Fruit fly (Drosophila melanogaster) whole organism, embryonic: ENCODE data around the gene CG43163.

Experiments used
- Atf6 ChIP-seq: fragments of 200-800 bp; sonication (Bioruptor generic); IDR thresholded peaks from 2 replicates; pipeline ENCODE4 v1.3.6; 2022; ENCODE audit warnings: missing biosample characterization, missing genetic modification characterization
- Bgb ChIP-seq: fragments of 200-800 bp; sonication (Bioruptor generic); IDR thresholded peaks from 2 replicates; pipeline ENCODE4 v1.3.6; 2022; ENCODE audit warnings: missing biosample characterization, missing genetic modification characterization; ENCODE audit not compliant: partially characterized antibody
- CG10431 ChIP-seq: fragments of 200-800 bp; sonication (Bioruptor generic); optimal IDR thresholded peaks from 3 replicates; lab custom pipeline; 2018; ENCODE audit warnings: missing biosample characterization, mild to moderate bottlenecking, missing genetic modification characterization
- CG11560 ChIP-seq: fragments of 200-800 bp; sonication (Bioruptor generic); IDR thresholded peaks from 3 replicates; pipeline ENCODE4 v1.3.6; 2022; ENCODE audit warnings: missing biosample characterization, missing genetic modification characterization
- CG11695 ChIP-seq: fragments of 200-800 bp; sonication (Bioruptor generic); IDR thresholded peaks from 3 replicates; pipeline ENCODE4 v1.3.6; 2022; ENCODE audit warnings: missing biosample characterization, missing genetic modification characterization
- CG11723 ChIP-seq: fragments of 200-800 bp; sonication (Bioruptor generic); optimal IDR thresholded peaks from 2 replicates; lab custom pipeline; 2017; ENCODE audit warnings: missing biosample characterization, mild to moderate bottlenecking, missing genetic modification characterization
- CG13296 ChIP-seq: fragments of 200-800 bp; sonication (Bioruptor generic); optimal IDR thresholded peaks from 3 replicates; lab custom pipeline; 2018; ENCODE audit warnings: missing biosample characterization, mild to moderate bottlenecking, missing genetic modification characterization
- CG13894 ChIP-seq: fragments of 200-800 bp; sonication (Bioruptor generic); optimal IDR thresholded peaks from 3 replicates; lab custom pipeline; 2018; ENCODE audit warnings: missing biosample characterization, mild to moderate bottlenecking, missing genetic modification characterization, moderate library complexity
- CG14667 ChIP-seq: fragments of 200-800 bp; sonication (Bioruptor generic); IDR thresholded peaks from 2 replicates; pipeline ENCODE4 v1.3.6; 2022; ENCODE audit warnings: missing biosample characterization, missing genetic modification characterization
- CG16815 ChIP-seq: fragments of 200-800 bp; sonication (Bioruptor generic); optimal IDR thresholded peaks from 3 replicates; lab custom pipeline; 2017; ENCODE audit warnings: missing biosample characterization, mild to moderate bottlenecking, missing genetic modification characterization
- CG17186 ChIP-seq: fragments of 200-800 bp; sonication (Bioruptor generic); optimal IDR thresholded peaks from 3 replicates; lab custom pipeline; 2017; ENCODE audit warnings: missing biosample characterization, missing genetic modification reagents, missing genetic modification characterization
- CG2120 ChIP-seq: fragments of 200-800 bp; sonication (Bioruptor generic); optimal IDR thresholded peaks from 3 replicates; lab custom pipeline; 2016; ENCODE audit warnings: missing biosample characterization, missing genetic modification characterization
- CG2678 ChIP-seq: fragments of 200-800 bp; sonication (Bioruptor generic); optimal IDR thresholded peaks from 3 replicates; lab custom pipeline; 2019; ENCODE audit warnings: missing biosample characterization, mild to moderate bottlenecking, missing genetic modification characterization, moderate library complexity
- CG34376 ChIP-seq: fragments of 200-800 bp; sonication (Bioruptor generic); optimal IDR thresholded peaks from 2 replicates; lab custom pipeline; 2018; ENCODE audit warnings: missing biosample characterization, mild to moderate bottlenecking, missing genetic modification characterization
- CG3838 ChIP-seq: fragments of 200-800 bp; sonication (Bioruptor generic); optimal IDR thresholded peaks from 3 replicates; lab custom pipeline; 2016; ENCODE audit warnings: missing biosample characterization, missing genetic modification characterization
- CG5953 ChIP-seq: fragments of 200-800 bp; sonication (Bioruptor generic); IDR thresholded peaks from 2 replicates; pipeline ENCODE4 v1.3.6; 2022; ENCODE audit warnings: missing biosample characterization, missing genetic modification characterization
- CG6765 ChIP-seq: fragments of 200-800 bp; sonication (Bioruptor generic); optimal IDR thresholded peaks from 3 replicates; lab custom pipeline; 2017; ENCODE audit warnings: missing biosample characterization, mild to moderate bottlenecking, missing genetic modification characterization
- CG6813 ChIP-seq: fragments of 200-800 bp; sonication (Bioruptor generic); optimal IDR thresholded peaks from 2 replicates; lab custom pipeline; 2017; ENCODE audit warnings: missing biosample characterization, missing genetic modification characterization, mild to moderate bottlenecking, moderate library complexity, missing genetic modification reagents
- CG8924 ChIP-seq: fragments of 200-800 bp; optimal IDR thresholded peaks from 3 replicates; lab custom pipeline; 2019; ENCODE audit warnings: missing biosample characterization, mild to moderate bottlenecking, missing genetic modification characterization, moderate library complexity
- Dbx ChIP-seq: fragments of 200-800 bp; sonication (Bioruptor generic); IDR thresholded peaks from 3 replicates; pipeline ENCODE4 v1.3.6; 2022; ENCODE audit warnings: missing biosample characterization, missing genetic modification characterization
- Fer3 ChIP-seq: fragments of 200-800 bp; sonication (Bioruptor generic); optimal IDR thresholded peaks from 2 replicates; lab custom pipeline; 2018; ENCODE audit warnings: missing biosample characterization, mild to moderate bottlenecking, missing genetic modification characterization, moderate library complexity
- GATAe ChIP-seq: fragments of 200-800 bp; sonication (Bioruptor generic); conservative IDR thresholded peaks from 2 replicates; pipeline ENCODE4 v1.3.6; 2022; ENCODE audit warnings: missing biosample characterization, missing genetic modification characterization
- HHEX ChIP-seq: fragments of 200-800 bp; sonication (Bioruptor generic); optimal IDR thresholded peaks from 3 replicates; lab custom pipeline; 2017; ENCODE audit warnings: missing biosample characterization, mild to moderate bottlenecking, missing genetic modification characterization, missing genetic modification reagents
- Lpt ChIP-seq: fragments of >200 bp; optimal IDR thresholded peaks from 2 replicates; lab custom pipeline; 2018; ENCODE audit warnings: missing biosample characterization, missing genetic modification characterization
- Med ChIP-seq: fragments of 200-800 bp; sonication (Bioruptor generic); peaks from one replicate; lab custom pipeline; 2016; ENCODE audit warnings: missing biosample characterization, missing genetic modification characterization, mild to moderate bottlenecking, inconsistent platforms, moderate library complexity
- Ptx1 ChIP-seq: fragments of 200-800 bp; sonication (Bioruptor generic); IDR thresholded peaks from 2 replicates; pipeline ENCODE4 v1.3.6; 2022; ENCODE audit warnings: missing biosample characterization, missing genetic modification characterization
- Rfx ChIP-seq: fragments of 200-800 bp; sonication (Bioruptor generic); IDR thresholded peaks from 2 replicates; pipeline ENCODE4 v1.3.6; 2022; ENCODE audit warnings: missing biosample characterization, missing genetic modification characterization
- Sox102F ChIP-seq: fragments of 200-800 bp; sonication (Bioruptor generic); optimal IDR thresholded peaks from 2 replicates; lab custom pipeline; 2018; ENCODE audit warnings: missing biosample characterization, mild to moderate bottlenecking, missing genetic modification characterization, moderate library complexity
- bigmax ChIP-seq: fragments of 200-800 bp; sonication (Bioruptor generic); optimal IDR thresholded peaks from 2 replicates; lab custom pipeline; 2018; ENCODE audit warnings: missing biosample characterization, mild to moderate bottlenecking, missing genetic modification characterization
- ci ChIP-seq: fragments of 200-800 bp; sonication (Bioruptor generic); IDR thresholded peaks from 3 replicates; pipeline ENCODE4 v1.3.6; 2022; ENCODE audit warnings: missing biosample characterization, missing genetic modification characterization
- croc ChIP-seq: fragments of 200-800 bp; sonication (Bioruptor generic); conservative IDR thresholded peaks from 3 replicates; pipeline ENCODE4 v1.3.6; 2022; ENCODE audit warnings: missing biosample characterization, missing genetic modification characterization
- exex ChIP-seq: fragments of 200-800 bp; sonication (Bioruptor generic); optimal IDR thresholded peaks from 4 replicates; lab custom pipeline; 2018; ENCODE audit warnings: missing biosample characterization, mild to moderate bottlenecking, missing genetic modification characterization, moderate library complexity
- fd102C ChIP-seq: fragments of 200-800 bp; sonication (Bioruptor generic); optimal IDR thresholded peaks from 2 replicates; lab custom pipeline; 2018; ENCODE audit warnings: missing biosample characterization, mild to moderate bottlenecking, missing genetic modification characterization, moderate library complexity
- gfzf ChIP-seq: fragments of 200-800 bp; sonication (Bioruptor generic); optimal IDR thresholded peaks from 2 replicates; lab custom pipeline; 2016; ENCODE audit warnings: missing biosample characterization, mild to moderate bottlenecking, missing genetic modification characterization, moderate library complexity
- grn ChIP-seq: fragments of 200-800 bp; sonication (Bioruptor generic); optimal IDR thresholded peaks from 3 replicates; lab custom pipeline; 2017; ENCODE audit warnings: missing biosample characterization, missing genetic modification characterization
- gsb ChIP-seq: fragments of 200-800 bp; sonication (Bioruptor generic); IDR thresholded peaks from 2 replicates; pipeline ENCODE4 v1.3.6; 2022; ENCODE audit warnings: missing biosample characterization, missing genetic modification characterization
- hkb ChIP-seq, 2 experiments: fragments of 200-800 bp in 1 of 2; fragments of >200 bp in 1 of 2; sonication (Bioruptor generic) in 1 of 2; IDR thresholded peaks in 1 of 2; optimal IDR thresholded peaks in 1 of 2; 2 replicates each; pipeline versions ENCODE4 v1.3.6 to Lab custom; 2017 to 2022; ENCODE audit warnings: missing biosample characterization in 1 of 2, missing genetic modification characterization in 1 of 2
- kay ChIP-seq: fragments of 200-800 bp; sonication (Bioruptor generic); optimal IDR thresholded peaks from 2 replicates; lab custom pipeline; 2016; ENCODE audit warnings: missing biosample characterization, missing genetic modification characterization
- knrl ChIP-seq: fragments of 200-800 bp; sonication (Bioruptor generic); IDR thresholded peaks from 3 replicates; pipeline ENCODE4 v1.3.6; 2022; ENCODE audit warnings: missing biosample characterization, missing genetic modification characterization; ENCODE audit not compliant: partially characterized antibody
- lab ChIP-seq: fragments of 200-800 bp; sonication (Bioruptor generic); optimal IDR thresholded peaks from 3 replicates; lab custom pipeline; 2017; ENCODE audit warnings: missing biosample characterization, missing genetic modification characterization, mild to moderate bottlenecking, moderate library complexity, missing genetic modification reagents
- mirr ChIP-seq: fragments of 200-800 bp; sonication (Bioruptor generic); optimal IDR thresholded peaks from 3 replicates; lab custom pipeline; 2018; ENCODE audit warnings: missing biosample characterization, mild to moderate bottlenecking, missing genetic modification characterization
- onecut ChIP-seq: fragments of 200-800 bp; sonication (Bioruptor generic); IDR thresholded peaks from 2 replicates; pipeline ENCODE4 v1.3.6; 2022; ENCODE audit warnings: missing biosample characterization, missing genetic modification characterization
- otp ChIP-seq: fragments of 200-800 bp; sonication (Bioruptor generic); IDR thresholded peaks from 3 replicates; pipeline ENCODE4, ENCODE4 v1.3.6; 2022; ENCODE audit warnings: missing biosample characterization, missing genetic modification characterization
- pzg ChIP-seq: fragments of 200-800 bp; sonication (Bioruptor generic); optimal IDR thresholded peaks from 3 replicates; lab custom pipeline; 2018; ENCODE audit warnings: missing biosample characterization, mild to moderate bottlenecking, missing genetic modification characterization, moderate library complexity
- sens ChIP-seq: fragments of 200-800 bp; sonication (Bioruptor generic); peaks from one replicate; lab custom pipeline; 2016; ENCODE audit warnings: missing biosample characterization, missing genetic modification characterization
- sim ChIP-seq: fragments of 200-800 bp; sonication (Bioruptor generic); IDR thresholded peaks from 2 replicates; pipeline ENCODE4 v1.3.6; 2022; ENCODE audit warnings: missing biosample characterization, missing genetic modification characterization
- tup ChIP-seq: fragments of 200-800 bp; sonication (Bioruptor generic); optimal IDR thresholded peaks from 2 replicates; lab custom pipeline; 2016; ENCODE audit warnings: missing biosample characterization, mild to moderate bottlenecking, missing genetic modification characterization, moderate library complexity
- twi ChIP-seq: fragments of 200-800 bp; optimal IDR thresholded peaks from 2 replicates; lab custom pipeline; 2019; ENCODE audit warnings: missing biosample characterization, mild to moderate bottlenecking, missing genetic modification characterization, moderate library complexity

The CG43163 gene

dm6 chr3L:8520252-8520651 lies 13.3 kb upstream of the CG43163 start, which contains the start of gene se:
se (plus strand) TSS chr3L:8520552.
- TF ChIP-seq CG8924 (tag; lab: Kevin White, UChicago) (no peak), gsb (GFP tag; lab: Robert Waterston, UW) (no peak), CG11723 (GFP tag; lab: Kevin White, UChicago) (no peak)

- TF ChIP-seq gfzf (no peak), CG34376 (GFP tag; lab: Kevin White, UChicago) (peak; percentile 52), otp (GFP tag; lab: Robert Waterston, UW) (no peak), CG11560 (tag; lab: Robert Waterston, UW) (no peak), Med (GFP tag; lab: Kevin White, UChicago) (peak; percentile 63), croc (no peak), HHEX (GFP tag; lab: Kevin White, UChicago) (peak; percentile 14), CG3838 (GFP tag; lab: Kevin White, UChicago) (no peak), Rfx (peak; percentile 39), CG16815 (GFP tag; lab: Kevin White, UChicago) (no peak), twi (tag; lab: Kevin White, UChicago) (no peak), CG2678 (peak; percentile 21), hkb (optimal IDR thresholded peaks at IDR 0.05; lab: Kevin White, UChicago) (no peak), hkb (GFP tag; IDR thresholded peaks at IDR 0.05; lab: Robert Waterston, UW) (0 out of 2 replicates have a peak, but pooled peaks have one; percentile 15), Fer3 (tag; lab: Kevin White, UChicago) (peak; percentile 5), lab (GFP tag; lab: Kevin White, UChicago) (peak; percentile 62), ci (GFP tag; lab: Robert Waterston, UW) (peak; percentile 18; the same call in 1 of the 3 replicates), grn (GFP tag; lab: Kevin White, UChicago) (peak; percentile 66), CG14667 (GFP tag; lab: Robert Waterston, UW) (no peak), Dbx (peak; percentile 30; the same call in 1 of the 3 replicates), onecut (GFP tag; lab: Robert Waterston, UW) (peak; percentile 62; the same call in 1 of the 2 replicates), CG10431 (GFP tag; lab: Kevin White, UChicago) (no peak), pzg (GFP tag; lab: Kevin White, UChicago) (no peak), CG11695 (GFP tag; lab: Robert Waterston, UW) (0 out of 3 replicates have a peak, but pooled peaks have one; percentile 24), CG17186 (no peak), Ptx1 (GFP tag; lab: Robert Waterston, UW) (0 out of 2 replicates have a peak, but pooled peaks have one; percentile 9), CG13296 (GFP tag; lab: Kevin White, UChicago) (peak; percentile 15), mirr (GFP tag; lab: Kevin White, UChicago) (peak; percentile 57), sens (peak; percentile 60), CG5953 (GFP tag; lab: Robert Waterston, UW) (peak; percentile 32; the same call in 1 of the 2 replicates), tup (GFP tag; lab: Kevin White, UChicago) (no peak), Sox102F (GFP tag; lab: Kevin White, UChicago) (no peak), Lpt (GFP tag; lab: Kevin White, UChicago) (no peak), Atf6 (GFP tag; lab: Robert Waterston, UW) (peak; percentile 32; the same call in 1 of the 2 replicates), Bgb (GFP tag; lab: Robert Waterston, UW) (0 out of 2 replicates have a peak, but pooled peaks have one; percentile 11), CG2120 (GFP tag; lab: Kevin White, UChicago) (peak; percentile 21), kay (peak; percentile 61), bigmax (GFP tag; lab: Kevin White, UChicago) (peak; percentile 70), knrl (GFP tag; lab: Robert Waterston, UW) (no peak), CG6765 (GFP tag; lab: Kevin White, UChicago) (peak; percentile 28), GATAe (GFP tag; lab: Robert Waterston, UW) (peak; percentile 49; the same call in 1 of the 2 replicates), CG13894 (tag; lab: Kevin White, UChicago) (peak; percentile 66), sim (GFP tag; lab: Robert Waterston, UW) (0 out of 2 replicates have a peak, but pooled peaks have one; percentile 31), exex (tag; lab: Kevin White, UChicago) (peak; percentile 82), CG6813 (GFP tag; lab: Kevin White, UChicago) (peak; percentile 4), fd102C (GFP tag; lab: Kevin White, UChicago) (no peak)
Measured at dm6 chr3L:8519232-8519631, 12.3 kb upstream of the CG43163 start.
